Fruit fly (Drosophila melanogaster) whole organism, pupa: Measurements from ENCODE around the gene CG3704.

Source experiments
- CG10348 ChIP-seq: fragments of 200-800 bp; sonication (Bioruptor generic); IDR thresholded peaks from 2 replicates; pipeline ENCODE4 v1.3.6; 2022; ENCODE audit warnings: missing biosample characterization, missing genetic modification characterization
- CG12605 ChIP-seq: fragments of 200-800 bp; sonication (Bioruptor generic); IDR thresholded peaks from 2 replicates; pipeline ENCODE4 v1.3.6; 2022; ENCODE audit warnings: missing biosample characterization, missing genetic modification characterization
- CG13204 ChIP-seq: fragments of 200-800 bp; sonication (Bioruptor generic); optimal IDR thresholded peaks from 2 replicates; lab custom pipeline; 2018; ENCODE audit warnings: missing biosample characterization, mild to moderate bottlenecking, missing genetic modification characterization, moderate library complexity
- CG14655 ChIP-seq: fragments of 200-800 bp; sonication (Bioruptor generic); optimal IDR thresholded peaks from 3 replicates; lab custom pipeline; 2017; ENCODE audit warnings: mild to moderate bottlenecking, missing biosample characterization, missing genetic modification reagents, missing genetic modification characterization
- CG15710 ChIP-seq: fragments of 200-800 bp; sonication (Bioruptor generic); optimal IDR thresholded peaks from 2 replicates; lab custom pipeline; 2018; ENCODE audit warnings: missing biosample characterization, mild to moderate bottlenecking, missing genetic modification characterization, moderate library complexity
- CG17806 ChIP-seq: fragments of 200-800 bp; sonication (Bioruptor generic); optimal IDR thresholded peaks from 2 replicates; lab custom pipeline; 2018; ENCODE audit warnings: missing biosample characterization, mild to moderate bottlenecking, missing genetic modification characterization, moderate library complexity
- CG32121 ChIP-seq: fragments of 200-800 bp; sonication (Bioruptor generic); IDR thresholded peaks from 2 replicates; pipeline ENCODE4 v1.3.6; 2022; ENCODE audit warnings: missing biosample characterization, missing genetic modification characterization
- CG34367 ChIP-seq: fragments of 200-800 bp; sonication (Bioruptor generic); optimal IDR thresholded peaks from 2 replicates; lab custom pipeline; 2018; ENCODE audit warnings: missing biosample characterization, mild to moderate bottlenecking, missing genetic modification characterization
- CG4496 ChIP-seq: fragments of 200-800 bp; sonication (Bioruptor generic); IDR thresholded peaks from 3 replicates; pipeline ENCODE4 v1.3.6; 2022; ENCODE audit warnings: missing biosample characterization, missing genetic modification characterization
- CG8159 ChIP-seq: fragments of 200-800 bp; sonication (Bioruptor generic); optimal IDR thresholded peaks from 3 replicates; lab custom pipeline; 2018; ENCODE audit warnings: missing biosample characterization, mild to moderate bottlenecking, missing genetic modification characterization, moderate library complexity
- CG8301 ChIP-seq: fragments of 200-800 bp; sonication (Bioruptor generic); optimal IDR thresholded peaks from 2 replicates; lab custom pipeline; 2018; ENCODE audit warnings: missing biosample characterization, mild to moderate bottlenecking, missing genetic modification characterization
- CG9948 ChIP-seq: fragments of 200-800 bp; sonication (Bioruptor generic); optimal IDR thresholded peaks from 2 replicates; lab custom pipeline; 2018; ENCODE audit warnings: missing biosample characterization, mild to moderate bottlenecking, missing genetic modification characterization, moderate library complexity
- D1 ChIP-seq: fragments of 200-800 bp; sonication (Bioruptor generic); optimal IDR thresholded peaks from 2 replicates; lab custom pipeline; 2018; ENCODE audit warnings: missing biosample characterization, mild to moderate bottlenecking, missing genetic modification characterization, moderate library complexity
- EcR ChIP-seq: fragments of 200-800 bp; sonication (Bioruptor generic); optimal IDR thresholded peaks from 3 replicates; lab custom pipeline; 2019; ENCODE audit warnings: missing biosample characterization, missing genetic modification characterization, mild to moderate bottlenecking, moderate library complexity, missing genetic modification reagents
- Ets98B ChIP-seq: fragments of 200-800 bp; sonication (Bioruptor generic); IDR thresholded peaks from 2 replicates; pipeline ENCODE4 v1.3.6; 2022; ENCODE audit warnings: missing biosample characterization, missing genetic modification characterization
- Pif1A ChIP-seq: fragments of 200-800 bp; sonication (Bioruptor generic); optimal IDR thresholded peaks from 3 replicates; lab custom pipeline; 2016; ENCODE audit warnings: missing biosample characterization, missing genetic modification characterization
- Pif1B ChIP-seq: fragments of 200-800 bp; sonication (Bioruptor generic); optimal IDR thresholded peaks from 3 replicates; lab custom pipeline; 2016; ENCODE audit warnings: missing biosample characterization, missing genetic modification characterization
- Snoo ChIP-seq: fragments of 200-800 bp; sonication (Bioruptor generic); optimal IDR thresholded peaks from 3 replicates; lab custom pipeline; 2017; ENCODE audit warnings: missing biosample characterization, mild to moderate bottlenecking, missing genetic modification characterization, inconsistent platforms
- fd96Ca ChIP-seq: fragments of 200-800 bp; sonication (Bioruptor generic); IDR thresholded peaks from 3 replicates; pipeline ENCODE4 v1.3.6; 2022; ENCODE audit warnings: missing biosample characterization, missing genetic modification characterization
- gl ChIP-seq: fragments of 200-800 bp; sonication (Bioruptor generic); optimal IDR thresholded peaks from 2 replicates; lab custom pipeline; 2018; ENCODE audit warnings: missing biosample characterization, mild to moderate bottlenecking, missing genetic modification characterization
- rn ChIP-seq: fragments of 200-800 bp; sonication (Bioruptor generic); IDR thresholded peaks from 2 replicates; pipeline ENCODE4 v1.3.6; 2022; ENCODE audit warnings: missing biosample characterization, missing genetic modification characterization

The CG3704 gene

DNA sequence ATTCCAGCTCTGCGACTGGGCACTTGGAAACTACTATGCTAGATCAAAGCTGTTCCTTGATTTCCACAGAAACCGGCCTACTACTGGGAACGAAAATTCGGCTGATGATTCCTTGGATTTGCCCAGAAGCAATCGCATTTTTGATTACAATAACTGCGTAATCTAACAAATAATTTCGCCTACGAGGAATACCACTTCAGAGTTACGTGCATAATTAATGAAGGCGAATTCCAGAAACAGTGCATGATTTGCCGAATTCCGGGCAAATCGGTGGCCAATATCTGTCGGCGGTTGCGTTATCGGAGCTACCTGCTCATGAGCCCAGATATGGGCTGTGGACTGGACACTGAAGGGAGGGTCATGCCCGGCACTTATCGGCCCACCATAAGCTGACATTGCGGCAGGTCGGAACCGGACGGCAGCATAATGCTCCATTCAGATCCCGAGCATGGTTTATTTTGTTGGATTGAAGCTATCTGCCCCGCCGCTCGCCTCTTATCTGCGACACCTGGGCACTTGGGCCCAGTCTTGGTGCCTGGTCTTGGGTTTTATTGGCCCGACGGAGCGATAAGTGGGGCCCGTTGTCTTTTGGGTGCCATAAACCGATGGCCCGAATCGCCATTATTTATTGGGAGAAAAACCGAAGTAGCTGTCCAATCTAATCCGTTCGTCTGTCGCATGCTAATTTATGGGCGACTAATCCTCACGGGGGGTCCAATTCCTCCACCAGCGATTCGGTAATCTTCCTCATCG lies 10.4 kb downstream of the CG3704 start, which contains the start of gene CG3708:
Gene CG3708, minus strand, starts transcription at position 51 of the 753 bp plus-strand sequence.
- no peak for TF ChIP-seq CG12605 (GFP tag; lab: Robert Waterston, UW)
- no peak for TF ChIP-seq CG14655 (GFP tag; lab: Kevin White, UChicago)

DNA sequence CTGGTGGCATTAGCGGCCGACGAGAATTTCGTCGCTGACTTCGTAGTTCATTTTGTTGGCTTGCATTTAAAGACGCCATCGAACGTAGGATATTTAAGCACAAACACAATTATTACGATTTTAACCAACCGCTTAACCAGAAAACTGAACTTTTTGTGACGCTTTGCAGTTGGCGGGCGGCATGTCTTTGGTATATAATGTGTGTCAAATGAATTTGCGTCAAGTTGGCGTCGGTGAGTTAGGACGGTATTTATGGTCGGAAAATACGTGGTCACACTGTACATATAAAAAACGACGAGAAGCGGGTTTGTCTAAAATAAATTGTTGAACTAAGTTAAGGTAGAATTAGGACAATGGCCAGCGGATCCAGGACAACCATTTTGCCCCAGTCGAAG lies 12.7 kb downstream of the CG3704 start, which contains the start of the genes CG43867 and MED22:
Gene CG43867, minus strand, starts transcription at position 113 of the 395 bp plus-strand sequence.
Gene MED22, plus strand, starts transcription at position 277 of the 395 bp plus-strand sequence.
- TF ChIP-seq CG10348 (GFP tag; lab: Robert Waterston, UW) (no peak), Pif1A (no peak), fd96Ca (GFP tag; lab: Robert Waterston, UW) (no peak), gl (tag; lab: Kevin White, UChicago) (no peak), CG13204 (no peak), CG14655 (GFP tag; lab: Kevin White, UChicago) (no peak), EcR (no peak), CG12605 (GFP tag; lab: Robert Waterston, UW) (no peak), CG32121 (GFP tag; lab: Robert Waterston, UW) (no peak), CG9948 (tag; lab: Kevin White, UChicago) (no peak), CG34367 (no peak), CG4496 (GFP tag; lab: Robert Waterston, UW) (no peak), Ets98B (GFP tag; lab: Robert Waterston, UW) (no peak), D1 (tag; lab: Kevin White, UChicago) (no peak), CG17806 (tag; lab: Kevin White, UChicago) (no peak), CG8159 (tag; lab: Kevin White, UChicago) (no peak), rn (no peak), Snoo (tag; lab: Kevin White, UChicago) (no peak), CG8301 (no peak), Pif1B (GFP tag; lab: Kevin White, UChicago) (no peak)

DNA sequence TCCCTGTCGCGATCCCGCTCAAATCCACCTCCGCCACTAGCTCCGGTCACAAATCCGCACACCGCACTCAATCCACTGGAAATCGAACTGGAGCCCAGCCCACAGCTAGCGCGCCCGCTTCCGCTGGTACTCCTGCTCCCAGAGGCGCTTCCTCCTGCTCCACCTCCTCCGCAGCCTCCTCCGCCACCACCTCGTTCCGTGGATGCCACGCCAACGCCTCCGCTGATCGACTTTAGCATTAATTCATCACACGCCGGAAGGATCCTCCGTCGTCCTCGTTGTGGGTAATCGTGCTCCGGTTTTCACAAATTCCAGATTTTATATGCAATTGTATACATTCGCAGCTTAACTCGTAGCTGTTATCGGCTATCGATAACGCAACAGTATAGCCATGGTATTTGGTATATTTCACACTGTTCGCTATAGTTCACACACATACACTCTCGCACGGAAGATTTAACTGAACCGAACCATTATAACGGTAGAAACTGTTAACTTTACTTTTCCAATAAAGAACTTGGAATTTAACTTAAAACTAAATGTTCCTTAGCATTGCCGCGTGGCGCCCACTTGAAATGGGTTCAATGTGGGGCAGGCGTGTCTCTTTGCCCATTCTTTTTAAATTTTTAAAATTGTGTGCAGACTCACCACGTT lies 13.3 kb downstream of the CG3704 start, which contains the start of gene Lztr1:
Gene Lztr1, minus strand, starts transcription at position 374 of the 654 bp plus-strand sequence.
- no peak for TF ChIP-seq Pif1B (GFP tag; lab: Kevin White, UChicago)
- no peak for TF ChIP-seq CG4496 (GFP tag; lab: Robert Waterston, UW)
- no peak for TF ChIP-seq CG32121 (GFP tag; lab: Robert Waterston, UW)
- TF ChIP-seq CG8159 (tag; lab: Kevin White, UChicago), result no peak
- no peak for TF ChIP-seq CG17806 (tag; lab: Kevin White, UChicago)

DNA sequence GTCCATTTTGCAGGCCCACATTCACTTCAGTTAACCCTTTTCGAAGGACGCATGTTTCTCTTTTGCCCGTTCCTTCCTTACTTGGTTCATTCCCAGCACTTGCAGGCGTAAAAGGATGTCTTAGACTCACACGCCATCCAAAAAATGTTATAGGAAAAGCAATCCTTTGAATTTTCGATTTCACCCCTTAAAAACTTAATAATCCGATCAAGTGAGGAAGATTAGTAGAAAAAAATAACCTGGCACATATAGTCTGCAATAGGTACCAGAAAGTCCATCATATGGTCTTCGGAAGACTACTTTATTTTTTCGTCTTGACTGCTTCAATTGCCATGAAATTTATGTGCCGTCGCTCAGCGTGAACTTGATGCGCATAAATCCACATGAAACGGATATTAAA lies 19.2 kb downstream of the CG3704 start:
- no peak for TF ChIP-seq CG8159 (tag; lab: Kevin White, UChicago)

DNA sequence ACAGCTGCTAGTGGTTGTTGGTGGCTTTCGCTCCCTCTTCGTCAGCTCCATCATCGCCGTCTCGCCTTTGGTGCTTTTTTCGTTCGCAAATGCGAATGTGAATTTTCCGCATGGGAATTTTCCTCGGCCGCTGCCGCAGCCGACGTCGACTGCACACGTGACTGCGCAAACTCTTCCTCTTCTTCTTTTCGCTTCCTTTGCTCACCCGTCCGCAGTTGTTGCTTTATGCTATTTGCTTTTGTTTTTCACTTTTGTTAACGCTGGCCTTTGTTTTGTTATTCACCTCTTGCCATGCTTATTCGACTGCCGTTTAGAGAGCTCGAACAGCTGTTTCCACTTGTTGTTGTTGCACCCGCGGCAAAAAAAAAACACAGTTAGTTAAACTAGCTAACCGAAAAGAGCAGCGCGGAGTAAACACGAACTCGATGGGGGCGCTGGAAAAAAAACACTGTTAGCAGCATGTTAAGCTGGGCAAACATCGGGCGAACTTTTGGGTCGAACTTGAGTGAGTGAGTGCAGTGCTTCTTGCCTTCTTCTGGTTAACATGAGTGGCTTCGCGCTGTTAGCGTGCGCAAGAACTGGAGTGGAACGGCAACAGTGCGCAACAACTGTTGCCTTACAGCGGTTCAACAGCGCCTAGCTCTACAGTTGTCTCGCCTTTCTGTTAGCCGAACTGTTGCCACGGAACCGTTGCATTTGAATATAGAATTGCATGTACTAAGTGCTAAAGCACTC lies 31.7 kb downstream of the CG3704 start:
- no peak for TF ChIP-seq gl (tag; lab: Kevin White, UChicago)
- TF ChIP-seq CG4496 (GFP tag; lab: Robert Waterston, UW), result 0 out of 3 replicates have a peak, but pooled peaks have one; percentile 5
- peak; percentile 6 for TF ChIP-seq Pif1B (GFP tag; lab: Kevin White, UChicago)
- TF ChIP-seq CG10348 (GFP tag; lab: Robert Waterston, UW), result no peak
- TF ChIP-seq EcR, result peak; percentile 54
- TF ChIP-seq CG17806 (tag; lab: Kevin White, UChicago), result no peak
- TF ChIP-seq D1 (tag; lab: Kevin White, UChicago), result no peak

DNA sequence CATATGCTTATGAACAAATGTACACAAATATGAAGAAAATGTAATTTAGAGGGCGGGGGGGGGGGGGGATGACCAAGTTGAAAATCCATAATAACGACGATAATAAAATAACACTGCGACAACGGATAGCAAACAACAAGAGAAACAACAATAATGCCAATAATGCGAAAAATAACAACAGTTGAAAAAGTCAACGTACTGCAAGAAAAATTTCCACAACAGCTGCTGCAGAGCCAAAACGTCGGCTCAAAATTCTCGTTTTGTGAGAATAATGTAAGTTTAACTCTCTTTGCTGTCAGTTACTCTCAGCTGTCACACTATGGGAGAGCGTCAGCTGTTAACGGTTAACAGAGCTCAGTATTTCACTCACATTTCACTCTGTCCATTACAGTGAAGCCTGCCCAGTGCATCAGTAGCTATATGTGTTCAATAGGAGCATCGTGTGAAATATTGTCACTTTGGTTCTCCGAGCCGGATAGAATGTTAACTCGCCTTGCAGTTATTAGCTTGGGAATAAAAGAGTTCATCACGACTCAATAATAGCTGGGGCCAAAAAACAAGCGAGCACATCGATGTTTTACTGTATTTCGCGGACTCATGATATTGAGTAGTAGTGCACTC lies 39.8 kb downstream of the CG3704 start:
- peak; percentile 60 for TF ChIP-seq CG13204
- TF ChIP-seq gl (tag; lab: Kevin White, UChicago), result peak; percentile 84
- peak; percentile 94 for TF ChIP-seq CG32121 (GFP tag; lab: Robert Waterston, UW)
- peak; percentile 86 for TF ChIP-seq CG12605 (GFP tag; lab: Robert Waterston, UW)
- TF ChIP-seq rn, result peak; percentile 70; the same call in 1 of the 2 replicates
- TF ChIP-seq Pif1B (GFP tag; lab: Kevin White, UChicago), result peak; percentile 92
- TF ChIP-seq Pif1A, result peak; percentile 93
- peak; percentile 91 for TF ChIP-seq CG15710
- TF ChIP-seq Snoo (tag; lab: Kevin White, UChicago), result peak; percentile 90
- TF ChIP-seq CG14655 (GFP tag; lab: Kevin White, UChicago), result peak; percentile 89
- TF ChIP-seq CG10348 (GFP tag; lab: Robert Waterston, UW), result peak; percentile 84
- TF ChIP-seq fd96Ca (GFP tag; lab: Robert Waterston, UW), result peak; percentile 97
- peak; percentile 86 for TF ChIP-seq CG9948 (tag; lab: Kevin White, UChicago)
- TF ChIP-seq EcR, result peak; percentile 92
- peak; percentile 88 for TF ChIP-seq CG34367
- TF ChIP-seq Ets98B (GFP tag; lab: Robert Waterston, UW), result peak; percentile 95
- TF ChIP-seq CG8159 (tag; lab: Kevin White, UChicago), result peak; percentile 90
- peak; percentile 96 for TF ChIP-seq CG4496 (GFP tag; lab: Robert Waterston, UW)
- peak; percentile 55 for TF ChIP-seq D1 (tag; lab: Kevin White, UChicago)
- TF ChIP-seq CG17806 (tag; lab: Kevin White, UChicago), result peak; percentile 90
- peak; percentile 91 for TF ChIP-seq CG8301
